Worm (Caenorhabditis elegans): ENCODE data around the gene W06G6.10.

- TF ChIP-seq tra-4 (tag; optimal IDR thresholded peaks at IDR 0.05) (no peak), ama-1 (optimal IDR thresholded peaks at IDR 0.05) (no peak), ets-7 (tag; optimal IDR thresholded peaks at IDR 0.05) (no peak), sea-1 (GFP tag; conservative IDR thresholded peaks at IDR 0.05) (no peak), flt-1 (GFP tag; IDR thresholded peaks at IDR 0.05) (no peak), F13C5.2 (tag; optimal IDR thresholded peaks at IDR 0.05) (no peak), hnd-1 (tag; optimal IDR thresholded peaks at IDR 0.05) (no peak), B0310.2 (tag; optimal IDR thresholded peaks at IDR 0.05) (no peak), scrt-1 (GFP tag; IDR thresholded peaks at IDR 0.05) (no peak)
Observed at ce11 chrV:16610094-16610493, 36.9 kb downstream of the W06G6.10 start.
